Fruit fly (Drosophila melanogaster): ENCODE data around the gene tos.

Gene tos

DNA sequence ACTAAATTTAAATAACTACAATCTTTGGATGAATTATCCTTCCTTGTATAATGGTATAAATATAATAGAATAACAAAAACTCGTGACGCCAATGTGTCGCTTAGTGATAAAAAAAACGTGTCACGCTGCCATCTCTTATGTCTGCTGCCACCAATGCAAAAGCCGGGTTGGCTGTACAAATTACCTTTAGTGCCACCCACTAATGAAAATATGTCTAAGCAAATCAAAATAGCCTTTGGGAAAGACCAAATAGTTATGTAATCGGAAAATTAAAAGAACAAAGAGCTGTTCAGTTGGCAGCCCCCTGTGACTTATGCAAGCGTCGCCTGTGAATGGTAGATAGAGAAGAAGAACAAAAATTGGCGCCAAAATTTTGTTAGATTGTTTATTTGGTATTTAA lies 7.5 kb upstream of the tos start, which contains the start of gene CG10336 (continued):
- no peak for TF ChIP-seq CG12659 (GFP tag; optimal IDR thresholded peaks at IDR 0.05)
- no peak for TF ChIP-seq ken (GFP tag; IDR thresholded peaks at IDR 0.05)
- TF ChIP-seq CG10654 (GFP tag; optimal IDR thresholded peaks at IDR 0.05) = no peak
- no peak for TF ChIP-seq wor (GFP tag; IDR thresholded peaks at IDR 0.05)
- TF ChIP-seq CG14050 (GFP tag; IDR thresholded peaks at IDR 0.05) = no peak
- TF ChIP-seq eve (GFP tag; optimal IDR thresholded peaks at IDR 0.05) = no peak
- TF ChIP-seq tx (GFP tag; optimal IDR thresholded peaks at IDR 0.05) = no peak
- no peak for TF ChIP-seq CG11085 (GFP tag; IDR thresholded peaks at IDR 0.05)
- TF ChIP-seq rib (GFP tag; IDR thresholded peaks at IDR 0.05) = no peak
- no peak for TF ChIP-seq CG8944 (GFP tag; optimal IDR thresholded peaks at IDR 0.05)
- TF ChIP-seq slbo (GFP tag; IDR thresholded peaks at IDR 0.05) = no peak
- TF ChIP-seq peb (GFP tag; IDR thresholded peaks at IDR 0.05) = no peak
- TF ChIP-seq en (GFP tag; optimal IDR thresholded peaks at IDR 0.05) = no peak
- no peak for TF ChIP-seq tio (GFP tag; optimal IDR thresholded peaks at IDR 0.05)
- TF ChIP-seq luna (GFP tag; optimal IDR thresholded peaks at IDR 0.05) = no peak
- no peak for TF ChIP-seq CG12769 (tag; optimal IDR thresholded peaks at IDR 0.05)
- TF ChIP-seq CG18262 (tag; optimal IDR thresholded peaks at IDR 0.05) = no peak
- no peak; the same call in 1 of the 2 replicates for TF ChIP-seq tna (GFP tag; IDR thresholded peaks at IDR 0.05; ENCODE audit: partially characterized antibody)
- no peak for TF ChIP-seq CG1832 (GFP tag; optimal IDR thresholded peaks at IDR 0.05)
- no peak for TF ChIP-seq CG9437 (GFP tag; optimal IDR thresholded peaks at IDR 0.05)
- TF ChIP-seq CG11093 (GFP tag; IDR thresholded peaks at IDR 0.05) = no peak
- TF ChIP-seq CG11456 (GFP tag; IDR thresholded peaks at IDR 0.05) = no peak
- TF ChIP-seq so (GFP tag; IDR thresholded peaks at IDR 0.05) = no peak
- TF ChIP-seq sqz (GFP tag; optimal IDR thresholded peaks at IDR 0.05) = peak; percentile 33
- no peak for TF ChIP-seq D (optimal IDR thresholded peaks at IDR 0.05)
- no peak for TF ChIP-seq D (GFP tag; optimal IDR thresholded peaks at IDR 0.05)
- no peak for TF ChIP-seq CG16779 (GFP tag; IDR thresholded peaks at IDR 0.05)
- TF ChIP-seq Oaz (GFP tag; IDR thresholded peaks at IDR 0.05) = no peak
- TF ChIP-seq CG2678 (tag; optimal IDR thresholded peaks at IDR 0.05) = no peak
- TF ChIP-seq ttk (GFP tag; IDR thresholded peaks at IDR 0.05) = no peak
- no peak for TF ChIP-seq dm (GFP tag; optimal IDR thresholded peaks at IDR 0.05)
- TF ChIP-seq CG4820 (GFP tag; optimal IDR thresholded peaks at IDR 0.05) = no peak
- no peak for TF ChIP-seq insv (GFP tag; optimal IDR thresholded peaks at IDR 0.05)
- no peak for TF ChIP-seq h (optimal IDR thresholded peaks at IDR 0.05)
- TF ChIP-seq CG15073 (GFP tag; optimal IDR thresholded peaks at IDR 0.05) = no peak
- peak; percentile 39; the same call in 1 of the 2 replicates for TF ChIP-seq unc-4 (GFP tag; IDR thresholded peaks at IDR 0.05; ENCODE audit: partially characterized antibody)
- peak; percentile 74 for TF ChIP-seq MBD-R2 (GFP tag; IDR thresholded peaks at IDR 0.05)
- no peak for TF ChIP-seq MTF-1 (GFP tag; optimal IDR thresholded peaks at IDR 0.05; ENCODE audit: borderline replicate concordance)
- TF ChIP-seq cad (GFP tag; optimal IDR thresholded peaks at IDR 0.05) = no peak
- peak; percentile 34; the same call in 1 of the 2 replicates for TF ChIP-seq Dref (GFP tag; IDR thresholded peaks at IDR 0.05)
- peak; percentile 19; the same call in 1 of the 2 replicates for TF ChIP-seq Bgb (GFP tag; IDR thresholded peaks at IDR 0.05; ENCODE audit: partially characterized antibody)
- no peak for TF ChIP-seq gem (tag; optimal IDR thresholded peaks at IDR 0.05)
- TF ChIP-seq CG2116 (GFP tag; optimal IDR thresholded peaks at IDR 0.05) = peak; percentile 60
- no peak for TF ChIP-seq ranshi (GFP tag; IDR thresholded peaks at IDR 0.05)
- peak; percentile 54 for TF ChIP-seq Doc3 (GFP tag; IDR thresholded peaks at IDR 0.05; ENCODE audit: partially characterized antibody)
- TF ChIP-seq CG15011 (GFP tag; optimal IDR thresholded peaks at IDR 0.05) = no peak
- TF ChIP-seq ind (GFP tag; optimal IDR thresholded peaks at IDR 0.05) = no peak
- TF ChIP-seq pros (GFP tag; optimal IDR thresholded peaks at IDR 0.05) = no peak
- peak; percentile 49 for TF ChIP-seq Sin3A (optimal IDR thresholded peaks at IDR 0.05)
- no peak for TF ChIP-seq GATAe (GFP tag; conservative IDR thresholded peaks at IDR 0.05)
- TF ChIP-seq CG18619 (GFP tag; optimal IDR thresholded peaks at IDR 0.05) = no peak

Measured in whole organism, embryonic.